Worm (Caenorhabditis elegans) whole organism, L3 larva: ENCODE data around the gene acy-2.

Source experiments
- R02D3.7 ChIP-seq: fragments of 150-350 bp; optimal IDR thresholded peaks from 2 replicates; lab custom pipeline; 2014; ENCODE audit warnings: missing biosample characterization, missing genetic modification characterization
- ZK546.5 ChIP-seq: sonication (generic microtip); optimal IDR thresholded peaks from 2 replicates; lab custom pipeline; 2017; ENCODE audit warnings: missing biosample characterization, missing genetic modification characterization
- aly-2 ChIP-seq: fragments of 150-350 bp; optimal IDR thresholded peaks from 2 replicates; lab custom pipeline; 2014; ENCODE audit warnings: missing biosample characterization, missing genetic modification characterization
- ceh-16 ChIP-seq: sonication (generic microtip); optimal IDR thresholded peaks from 2 replicates; lab custom pipeline; 2017; ENCODE audit warnings: missing biosample characterization, missing genetic modification characterization
- ceh-28 ChIP-seq: fragments of 150-350 bp; optimal IDR thresholded peaks from 2 replicates; lab custom pipeline; 2014; ENCODE audit warnings: missing biosample characterization, missing genetic modification reagents, missing genetic modification characterization
- egl-27 ChIP-seq: sonication (generic microtip); optimal IDR thresholded peaks from 4 replicates; lab custom pipeline; 2017; ENCODE audit warnings: missing biosample characterization, missing genetic modification reagents, missing genetic modification characterization
- egl-5 ChIP-seq: fragments of 150-350 bp; optimal IDR thresholded peaks from 2 replicates; lab custom pipeline; 2017; ENCODE audit warnings: missing biosample characterization, missing genetic modification reagents, missing genetic modification characterization, inconsistent platforms
- elt-1 ChIP-seq: fragments of 150-350 bp; optimal IDR thresholded peaks from 2 replicates; lab custom pipeline; 2014; ENCODE audit warnings: missing biosample characterization, missing genetic modification characterization
- elt-3 ChIP-seq, 3 experiments: fragments of 150-350 bp in 1 of 3; sonication (generic microtip) in 2 of 3; optimal IDR thresholded peaks; 2 replicates in 2 of 3; 4 replicates in 1 of 3; lab custom pipeline; 2014 to 2017; ENCODE audit warnings: missing biosample characterization in 3 of 3, missing genetic modification characterization in 3 of 3
- fkh-10 ChIP-seq: sonication (generic microtip); optimal IDR thresholded peaks from 2 replicates; lab custom pipeline; 2017; ENCODE audit warnings: missing biosample characterization, missing genetic modification reagents, missing genetic modification characterization
- fkh-2 ChIP-seq: fragments of 150-350 bp; optimal IDR thresholded peaks from 2 replicates; lab custom pipeline; 2014; ENCODE audit warnings: missing biosample characterization, missing genetic modification reagents, missing genetic modification characterization
- fos-1 ChIP-seq: fragments of 150-350 bp; optimal IDR thresholded peaks from 2 replicates; lab custom pipeline; 2014; ENCODE audit warnings: missing biosample characterization, missing genetic modification characterization
- hmg-11 ChIP-seq: sonication (generic microtip); optimal IDR thresholded peaks from 2 replicates; lab custom pipeline; 2016; ENCODE audit warnings: missing genetic modification characterization, missing compliant biosample characterization
- jun-1 ChIP-seq: fragments of 150-350 bp; optimal IDR thresholded peaks from 2 replicates; lab custom pipeline; 2014; ENCODE audit warnings: missing biosample characterization, missing genetic modification reagents, missing genetic modification characterization
- lin-15B ChIP-seq: fragments of 150-350 bp; optimal IDR thresholded peaks from 2 replicates; lab custom pipeline; 2014; ENCODE audit warnings: missing biosample characterization, missing genetic modification characterization
- lin-39 ChIP-seq: fragments of 150-350 bp; optimal IDR thresholded peaks from 2 replicates; lab custom pipeline; 2018; ENCODE audit warnings: missing biosample characterization, missing genetic modification reagents, missing genetic modification characterization
- lsy-12 ChIP-seq: sonication (generic microtip); optimal IDR thresholded peaks from 2 replicates; lab custom pipeline; 2016; ENCODE audit warnings: mild to moderate bottlenecking, missing genetic modification characterization, missing compliant biosample characterization
- mdl-1 ChIP-seq: fragments of 150-350 bp; optimal IDR thresholded peaks from 2 replicates; lab custom pipeline; 2014; ENCODE audit warnings: missing biosample characterization, missing genetic modification characterization
- mml-1 ChIP-seq: fragments of 150-350 bp; sonication (generic microtip); optimal IDR thresholded peaks from 3 replicates; lab custom pipeline; 2014; ENCODE audit warnings: missing biosample characterization, missing genetic modification characterization
- nfya-1 ChIP-seq: sonication (generic microtip); optimal IDR thresholded peaks from 2 replicates; lab custom pipeline; 2017; ENCODE audit warnings: missing genetic modification characterization, mild to moderate bottlenecking, missing compliant biosample characterization, antibody characterized with exemption, moderate library complexity; ENCODE audit not compliant: insufficient read depth
- nhr-11 ChIP-seq: fragments of 150-350 bp; optimal IDR thresholded peaks from 2 replicates; lab custom pipeline; 2014; ENCODE audit warnings: missing biosample characterization, missing genetic modification characterization
- nhr-237 ChIP-seq: fragments of 150-350 bp; optimal IDR thresholded peaks from 2 replicates; lab custom pipeline; 2014; ENCODE audit warnings: missing biosample characterization, missing genetic modification characterization
- nhr-25 ChIP-seq: sonication (generic microtip); optimal IDR thresholded peaks from 2 replicates; lab custom pipeline; 2017; ENCODE audit warnings: missing biosample characterization, missing genetic modification characterization
- nhr-67 ChIP-seq: fragments of 150-350 bp; optimal IDR thresholded peaks from 2 replicates; lab custom pipeline; 2014; ENCODE audit warnings: missing biosample characterization, missing genetic modification characterization
- nhr-76 ChIP-seq: fragments of 150-350 bp; sonication (generic microtip); optimal IDR thresholded peaks from 5 replicates; lab custom pipeline; 2014; ENCODE audit warnings: missing biosample characterization, missing genetic modification characterization
- pqm-1 ChIP-seq: fragments of 150-350 bp; optimal IDR thresholded peaks from 2 replicates; lab custom pipeline; 2017; ENCODE audit warnings: missing biosample characterization, missing genetic modification characterization, inconsistent platforms
- sea-2 ChIP-seq: fragments of 150-350 bp; sonication (generic microtip); optimal IDR thresholded peaks from 4 replicates; lab custom pipeline; 2014; ENCODE audit warnings: missing biosample characterization, missing genetic modification reagents, missing genetic modification characterization
- snpc-4 ChIP-seq: fragments of 150-350 bp; optimal IDR thresholded peaks from 2 replicates; lab custom pipeline; 2014; ENCODE audit warnings: missing biosample characterization, missing genetic modification characterization
- unc-39 ChIP-seq: sonication (generic microtip); optimal IDR thresholded peaks from 4 replicates; lab custom pipeline; 2017; ENCODE audit warnings: missing biosample characterization, missing genetic modification characterization
- unc-62 ChIP-seq: fragments of 150-350 bp; sonication (generic microtip); optimal IDR thresholded peaks from 4 replicates; lab custom pipeline; 2014; ENCODE audit warnings: missing biosample characterization, missing genetic modification reagents, missing genetic modification characterization
- zag-1 ChIP-seq: fragments of 150-350 bp; optimal IDR thresholded peaks from 2 replicates; lab custom pipeline; 2014; ENCODE audit warnings: missing biosample characterization, missing genetic modification characterization
- ztf-11 ChIP-seq: fragments of 150-350 bp; optimal IDR thresholded peaks from 2 replicates; lab custom pipeline; 2014; ENCODE audit warnings: missing biosample characterization, missing genetic modification characterization
- ztf-4 ChIP-seq: fragments of 150-350 bp; optimal IDR thresholded peaks from 2 replicates; lab custom pipeline; 2014; ENCODE audit warnings: missing biosample characterization, missing genetic modification characterization

Gene acy-2

ce11 chrV:5955627-5956026 is 20.2 kb upstream of the acy-2 start:
- no peak for TF ChIP-seq R02D3.7 (tag; lab: Kevin White, UChicago)
- no peak for TF ChIP-seq ZK546.5 (tag; lab: Kevin White, UChicago)
- no peak for TF ChIP-seq fkh-10
- no peak for TF ChIP-seq nhr-76 (tag; lab: Kevin White, UChicago)
- no peak for TF ChIP-seq lsy-12 (tag; lab: Kevin White, UChicago)
- no peak for TF ChIP-seq egl-5 (tag; lab: Kevin White, UChicago)
- TF ChIP-seq pqm-1 (tag; lab: Kevin White, UChicago) = no peak
- no peak for TF ChIP-seq fos-1 (tag; lab: Kevin White, UChicago)
- no peak for TF ChIP-seq mml-1 (tag; lab: Kevin White, UChicago)
- no peak for TF ChIP-seq ceh-16
- no peak for TF ChIP-seq lin-15B (tag; lab: Kevin White, UChicago)

DNA sequence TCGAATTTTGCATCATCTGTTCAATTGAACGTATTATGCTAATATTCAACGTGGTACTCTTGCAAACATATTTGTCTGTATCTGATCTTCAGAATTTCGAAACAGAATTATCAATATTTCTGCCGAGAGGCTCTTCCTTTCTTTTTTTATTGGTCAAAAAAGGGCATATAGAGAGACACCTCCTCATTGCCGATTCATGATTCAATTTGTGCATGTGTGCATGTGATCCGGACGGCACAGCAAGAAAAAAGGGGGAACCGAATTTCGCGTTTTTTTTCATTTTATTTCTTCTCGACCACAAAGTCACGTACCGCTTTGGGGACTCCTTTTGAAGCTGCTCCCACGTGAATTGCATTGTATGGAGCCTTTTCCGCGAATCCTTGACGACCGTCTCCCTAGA is 14.3 kb upstream of the acy-2 start, which contains the start of gene mcp-1:
Gene mcp-1 (plus strand): TSS at position 292 of the 400 bp plus-strand sequence.
- TF ChIP-seq nhr-11 = no peak
- TF ChIP-seq fkh-10 = peak; percentile 83
- no peak for TF ChIP-seq elt-1 (tag; lab: Kevin White, UChicago)
- no peak for TF ChIP-seq ztf-4 (tag; lab: Kevin White, UChicago)
- peak; percentile 26 for TF ChIP-seq nfya-1 (tag; lab: Kevin White, UChicago)

ce11 chrV:5963092-5963491 is 12.7 kb upstream of the acy-2 start:
- TF ChIP-seq nhr-76 (tag; lab: Kevin White, UChicago) (no peak), hmg-11 (tag; lab: Kevin White, UChicago) (no peak), nhr-25 (no peak), elt-3 (tag; optimal IDR thresholded peaks at IDR 0.05; lab: Kevin White, UChicago) (no peak), elt-1 (tag; lab: Kevin White, UChicago) (no peak), egl-5 (tag; lab: Kevin White, UChicago) (no peak), R02D3.7 (tag; lab: Kevin White, UChicago) (no peak), nfya-1 (tag; lab: Kevin White, UChicago) (no peak), ZK546.5 (tag; lab: Kevin White, UChicago) (no peak), lsy-12 (tag; lab: Kevin White, UChicago) (no peak)

DNA sequence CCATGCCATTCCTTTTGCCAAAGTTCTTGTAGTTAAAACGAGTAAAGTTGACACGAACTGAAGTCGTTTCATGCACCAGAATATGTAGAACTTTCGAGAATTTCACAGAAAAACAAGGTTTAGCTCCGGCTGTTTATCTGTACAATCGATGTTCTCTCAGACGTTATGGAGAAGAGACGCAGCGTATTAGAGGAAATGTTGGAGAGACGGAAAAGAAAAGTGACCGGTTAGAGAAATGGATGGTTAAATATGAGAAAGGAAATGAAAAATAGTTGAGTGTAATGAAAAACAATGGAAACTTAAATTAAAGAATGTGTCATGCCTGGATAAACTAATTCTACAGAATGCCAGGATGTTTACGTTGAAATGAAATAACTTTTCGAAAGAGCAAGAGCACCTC is 12.1 kb upstream of the acy-2 start, which contains the start of gene pcm-1:
Gene pcm-1 (minus strand): TSS at position 187 of the 400 bp plus-strand sequence.
- peak; percentile 2 for TF ChIP-seq hmg-11 (tag; lab: Kevin White, UChicago)
- TF ChIP-seq lin-15B (tag; lab: Kevin White, UChicago) = no peak
- TF ChIP-seq unc-39 (tag; lab: Kevin White, UChicago) = no peak
- TF ChIP-seq mdl-1 (tag; lab: Kevin White, UChicago) = no peak
- TF ChIP-seq elt-1 (tag; lab: Kevin White, UChicago) = no peak
- peak; percentile 62 for TF ChIP-seq nfya-1 (tag; lab: Kevin White, UChicago)
- no peak for TF ChIP-seq elt-3 (tag; optimal IDR thresholded peaks at IDR 0.05; lab: Kevin White, UChicago)
- no peak for TF ChIP-seq unc-62 (GFP tag; lab: Kevin White, UChicago)
- TF ChIP-seq egl-5 (tag; lab: Kevin White, UChicago) = no peak
- TF ChIP-seq nhr-76 (tag; lab: Kevin White, UChicago) = no peak
- TF ChIP-seq nhr-237 (tag; lab: Kevin White, UChicago) = no peak
- TF ChIP-seq ztf-4 (tag; lab: Kevin White, UChicago) = no peak
- TF ChIP-seq lin-39 (tag; lab: Kevin White, UChicago) = peak; percentile 2
- TF ChIP-seq zag-1 (tag; lab: Kevin White, UChicago) = no peak
- TF ChIP-seq snpc-4 (tag; lab: Kevin White, UChicago) = peak; percentile 25
- peak; percentile 34 for TF ChIP-seq ceh-28 (tag; lab: Kevin White, UChicago)
- TF ChIP-seq fkh-10 = no peak
- TF ChIP-seq jun-1 = no peak
- no peak for TF ChIP-seq ztf-11 (tag; lab: Kevin White, UChicago)
- no peak for TF ChIP-seq mml-1 (tag; lab: Kevin White, UChicago)
- TF ChIP-seq sea-2 (GFP tag; lab: Kevin White, UChicago) = no peak
- no peak for TF ChIP-seq R02D3.7 (tag; lab: Kevin White, UChicago)
- no peak for TF ChIP-seq pqm-1 (tag; lab: Kevin White, UChicago)
- TF ChIP-seq egl-27 (tag; lab: Kevin White, UChicago) = no peak
- no peak for TF ChIP-seq fkh-2 (tag; lab: Kevin White, UChicago)
- no peak for TF ChIP-seq nhr-67 (tag; lab: Kevin White, UChicago)
- no peak for TF ChIP-seq nhr-11
- no peak for TF ChIP-seq aly-2
- TF ChIP-seq, all 47 proteins: peak for 5
